Worm (Caenorhabditis elegans): ENCODE measurements around the gene T05C12.4.

DNA sequence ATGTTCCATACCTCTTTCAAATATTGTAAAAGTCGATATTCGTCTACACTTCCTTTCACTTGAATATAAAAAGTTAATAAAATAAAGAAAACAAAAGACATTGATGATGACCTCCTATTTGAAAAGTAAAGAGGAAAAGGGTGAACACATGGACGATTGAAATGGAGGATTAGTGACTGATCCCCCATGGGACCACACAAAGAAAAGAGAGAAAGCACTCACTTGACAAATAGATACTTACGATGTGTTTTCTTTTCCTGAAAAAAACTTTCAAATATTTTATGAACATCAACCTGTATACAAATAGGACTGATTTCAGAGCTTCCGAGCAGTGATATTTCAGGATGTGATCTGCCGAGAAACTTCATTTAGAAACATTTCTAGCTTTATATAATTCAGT, 3.1 kb downstream of the T05C12.4 start, which contains the start of gene acr-14:
- TF ChIP-seq ceh-24 (tag; optimal IDR thresholded peaks at IDR 0.05) (no peak), sdc-2 (tag; optimal IDR thresholded peaks at IDR 0.05) (no peak)

Measured in whole organism, late embryonic.